Fruit fly (Drosophila melanogaster) whole organism, prepupa: Measurements from ENCODE around the gene VGlut.
A peak's percentile ranks its signal among the peaks of the same experiment; 100 is the strongest.

Source experiments
- Blimp-1 ChIP-seq: fragments of 200-800 bp; sonication (Bioruptor generic); optimal IDR thresholded peaks from 3 replicates; lab custom pipeline; 2017; ENCODE audit warnings: missing biosample characterization, missing genetic modification characterization, mild to moderate bottlenecking, moderate library complexity, missing genetic modification reagents
- CG10631 ChIP-seq: fragments of 200-800 bp; sonication (Bioruptor generic); optimal IDR thresholded peaks from 2 replicates; lab custom pipeline; 2016; ENCODE audit warnings: missing biosample characterization, missing genetic modification characterization
- CG11294 ChIP-seq: fragments of 200-800 bp; sonication (Bioruptor generic); IDR thresholded peaks from 2 replicates; pipeline ENCODE4 v1.3.6; 2022; ENCODE audit warnings: missing biosample characterization, missing genetic modification characterization
- CG11762 ChIP-seq: fragments of 200-800 bp; sonication (Bioruptor generic); optimal IDR thresholded peaks from 3 replicates; lab custom pipeline; 2016; ENCODE audit warnings: missing biosample characterization, missing genetic modification characterization; ENCODE audit not compliant: insufficient read depth
- CG11902 ChIP-seq: fragments of 200-800 bp; sonication (Bioruptor generic); optimal IDR thresholded peaks from 3 replicates; lab custom pipeline; 2016; ENCODE audit warnings: missing biosample characterization, missing genetic modification characterization
- CG1621 ChIP-seq: fragments of 200-800 bp; sonication (Bioruptor generic); optimal IDR thresholded peaks from 3 replicates; lab custom pipeline; 2018; ENCODE audit warnings: missing biosample characterization, mild to moderate bottlenecking, missing genetic modification characterization
- CG32006 ChIP-seq: fragments of 200-800 bp; sonication (Bioruptor generic); optimal IDR thresholded peaks from 3 replicates; lab custom pipeline; 2017; ENCODE audit warnings: missing biosample characterization, mild to moderate bottlenecking, missing genetic modification characterization
- CG3919 ChIP-seq: fragments of 200-800 bp; sonication (Bioruptor generic); optimal IDR thresholded peaks from 3 replicates; lab custom pipeline; 2016; ENCODE audit warnings: missing biosample characterization, missing genetic modification characterization
- CG4318 ChIP-seq: fragments of 200-800 bp; sonication (Bioruptor generic); optimal IDR thresholded peaks from 3 replicates; lab custom pipeline; 2017; ENCODE audit warnings: missing biosample characterization, mild to moderate bottlenecking, missing genetic modification characterization
- CG6163 ChIP-seq: fragments of 200-800 bp; sonication (Bioruptor generic); IDR thresholded peaks from 3 replicates; pipeline ENCODE4 v1.3.6; 2022; ENCODE audit warnings: missing biosample characterization, missing genetic modification characterization
- CG6276 ChIP-seq: fragments of 200-800 bp; sonication (Bioruptor generic); optimal IDR thresholded peaks from 2 replicates; lab custom pipeline; 2017; ENCODE audit warnings: missing biosample characterization, mild to moderate bottlenecking, missing genetic modification characterization
- CG6792 ChIP-seq: fragments of 200-800 bp; sonication (Bioruptor generic); optimal IDR thresholded peaks from 3 replicates; lab custom pipeline; 2016; ENCODE audit warnings: missing biosample characterization, missing genetic modification characterization
- CG6854 ChIP-seq: fragments of 200-800 bp; sonication (Bioruptor generic); optimal IDR thresholded peaks from 2 replicates; lab custom pipeline; 2017; ENCODE audit warnings: missing biosample characterization, mild to moderate bottlenecking, missing genetic modification characterization
- CG7368 ChIP-seq: fragments of 200-800 bp; sonication (Bioruptor generic); optimal IDR thresholded peaks from 3 replicates; lab custom pipeline; 2016; ENCODE audit warnings: missing biosample characterization, missing genetic modification characterization
- CG8119 ChIP-seq: fragments of 200-800 bp; sonication (Bioruptor generic); IDR thresholded peaks from 3 replicates; pipeline ENCODE4 v1.3.6; 2022; ENCODE audit warnings: missing biosample characterization, missing genetic modification characterization
- CG8319 ChIP-seq: fragments of 200-800 bp; sonication (Bioruptor generic); optimal IDR thresholded peaks from 3 replicates; lab custom pipeline; 2016; ENCODE audit warnings: missing biosample characterization, missing genetic modification characterization
- CG9139 ChIP-seq: fragments of 200-800 bp; sonication (Bioruptor generic); optimal IDR thresholded peaks from 3 replicates; lab custom pipeline; 2017; ENCODE audit warnings: missing biosample characterization, mild to moderate bottlenecking, missing genetic modification characterization
- Eip75B ChIP-seq: fragments of 200-800 bp; sonication (Bioruptor generic); optimal IDR thresholded peaks from 3 replicates; lab custom pipeline; 2016; ENCODE audit warnings: missing biosample characterization, missing genetic modification characterization
- Eip78C ChIP-seq: fragments of 200-800 bp; sonication (Bioruptor generic); peaks from one replicate; lab custom pipeline; 2016; ENCODE audit warnings: missing biosample characterization, missing genetic modification characterization
- Ets21C ChIP-seq: fragments of 200-800 bp; sonication (Bioruptor generic); optimal IDR thresholded peaks from 3 replicates; lab custom pipeline; 2016; ENCODE audit warnings: missing biosample characterization, missing genetic modification characterization
- Ets96B ChIP-seq: fragments of 200-800 bp; optimal IDR thresholded peaks from 2 replicates; lab custom pipeline; 2019; ENCODE audit warnings: missing biosample characterization, mild to moderate bottlenecking, missing genetic modification characterization, moderate library complexity
- Gug ChIP-seq: fragments of 200-800 bp; sonication (Bioruptor generic); IDR thresholded peaks from 2 replicates; pipeline ENCODE4 v1.3.6; 2022; ENCODE audit warnings: missing biosample characterization, missing genetic modification characterization
- Hr38 ChIP-seq: sonication (Bioruptor generic); optimal IDR thresholded peaks from 2 replicates; lab custom pipeline; 2016; ENCODE audit warnings: missing biosample characterization, missing genetic modification characterization
- Hr39 ChIP-seq: fragments of 200-800 bp; sonication (Bioruptor generic); optimal IDR thresholded peaks from 2 replicates; lab custom pipeline; 2016; ENCODE audit warnings: missing biosample characterization, missing genetic modification characterization
- Hr4 ChIP-seq: fragments of 200-800 bp; sonication (Bioruptor generic); optimal IDR thresholded peaks from 3 replicates; lab custom pipeline; 2016; ENCODE audit warnings: missing biosample characterization, missing genetic modification characterization
- Lpt ChIP-seq: fragments of 200-800 bp; sonication (Bioruptor generic); optimal IDR thresholded peaks from 3 replicates; lab custom pipeline; 2016; ENCODE audit warnings: missing biosample characterization, missing genetic modification characterization
- Met ChIP-seq: fragments of 200-800 bp; sonication (Bioruptor generic); optimal IDR thresholded peaks from 3 replicates; lab custom pipeline; 2016; ENCODE audit warnings: missing biosample characterization, missing genetic modification characterization
- Smox ChIP-seq: fragments of 200-800 bp; sonication (Bioruptor generic); optimal IDR thresholded peaks from 3 replicates; lab custom pipeline; 2016; ENCODE audit warnings: missing biosample characterization, missing genetic modification characterization
- Sox102F ChIP-seq: fragments of 200-800 bp; sonication (Bioruptor generic); optimal IDR thresholded peaks from 2 replicates; lab custom pipeline; 2016; ENCODE audit warnings: missing biosample characterization, mild to moderate bottlenecking, missing genetic modification characterization
- Sox14 ChIP-seq: fragments of 200-800 bp; sonication (Bioruptor generic); optimal IDR thresholded peaks from 3 replicates; lab custom pipeline; 2016; ENCODE audit warnings: missing biosample characterization, missing genetic modification characterization
- Sox15 ChIP-seq: fragments of 200-800 bp; sonication (Bioruptor generic); optimal IDR thresholded peaks from 3 replicates; lab custom pipeline; 2016; ENCODE audit warnings: missing biosample characterization, missing genetic modification characterization
- achi ChIP-seq: fragments of 200-800 bp; sonication (Bioruptor generic); optimal IDR thresholded peaks from 3 replicates; lab custom pipeline; 2016; ENCODE audit warnings: missing biosample characterization, missing genetic modification characterization
- acj6 ChIP-seq: fragments of 200-800 bp; sonication (Bioruptor generic); optimal IDR thresholded peaks from 3 replicates; lab custom pipeline; 2016; ENCODE audit warnings: missing biosample characterization, missing genetic modification characterization
- dac ChIP-seq: fragments of 200-800 bp; sonication (Bioruptor generic); optimal IDR thresholded peaks from 2 replicates; lab custom pipeline; 2017; ENCODE audit warnings: missing biosample characterization, mild to moderate bottlenecking, missing genetic modification characterization
- dsx ChIP-seq: fragments of 200-800 bp; optimal IDR thresholded peaks from 3 replicates; lab custom pipeline; 2019; ENCODE audit warnings: missing biosample characterization, mild to moderate bottlenecking, missing genetic modification characterization, moderate library complexity; ENCODE audit not compliant: poor library complexity, severe bottlenecking
- eg ChIP-seq: fragments of 200-800 bp; sonication (Bioruptor generic); IDR thresholded peaks from 3 replicates; pipeline ENCODE4 v1.3.6; 2022; ENCODE audit warnings: missing biosample characterization, missing genetic modification characterization
- fd85E ChIP-seq: fragments of 200-800 bp; sonication (Bioruptor generic); optimal IDR thresholded peaks from 3 replicates; lab custom pipeline; 2016; ENCODE audit warnings: missing biosample characterization, missing genetic modification characterization
- fkh ChIP-seq: fragments of 200-800 bp; sonication (Bioruptor generic); optimal IDR thresholded peaks from 3 replicates; lab custom pipeline; 2017; ENCODE audit warnings: missing biosample characterization, mild to moderate bottlenecking, missing genetic modification characterization, moderate library complexity
- lz ChIP-seq: fragments of 200-800 bp; sonication (Bioruptor generic); optimal IDR thresholded peaks from 3 replicates; lab custom pipeline; 2016; ENCODE audit warnings: missing biosample characterization, missing genetic modification characterization
- net ChIP-seq: fragments of 200-800 bp; sonication (Bioruptor generic); optimal IDR thresholded peaks from 3 replicates; lab custom pipeline; 2016; ENCODE audit warnings: missing biosample characterization, missing genetic modification characterization
- pdm3 ChIP-seq: fragments of 200-800 bp; sonication (Bioruptor generic); optimal IDR thresholded peaks from 3 replicates; lab custom pipeline; 2016; ENCODE audit warnings: missing biosample characterization, missing genetic modification characterization
- spab ChIP-seq: fragments of 200-800 bp; sonication (Bioruptor generic); optimal IDR thresholded peaks from 2 replicates; lab custom pipeline; 2017; ENCODE audit warnings: missing biosample characterization, mild to moderate bottlenecking, missing genetic modification characterization, missing genetic modification reagents
- svp ChIP-seq: fragments of 200-800 bp; sonication (Bioruptor generic); peaks from one replicate; lab custom pipeline; 2016; ENCODE audit warnings: missing biosample characterization, missing genetic modification characterization
- vri ChIP-seq: fragments of 200-800 bp; sonication (Bioruptor generic); optimal IDR thresholded peaks from 3 replicates; lab custom pipeline; 2016; ENCODE audit warnings: missing biosample characterization, mild to moderate bottlenecking, missing genetic modification characterization

Gene VGlut

DNA sequence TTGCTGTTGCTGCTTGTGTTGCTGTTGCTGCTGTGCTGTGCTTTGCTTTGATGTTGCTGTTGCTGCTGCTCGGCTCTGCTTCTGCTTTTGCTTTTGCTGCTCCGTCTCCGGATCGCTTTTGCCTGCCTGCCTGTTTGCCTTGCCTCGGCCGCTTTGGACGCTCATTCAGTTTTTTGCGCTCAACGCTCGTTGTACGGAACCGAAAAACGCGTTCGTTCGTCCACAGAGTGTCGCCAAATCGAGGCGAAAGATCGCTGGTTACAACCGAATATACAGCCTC is 28.1 kb downstream of the VGlut start, which contains the start of gene dpp:
dpp (plus strand) TSS at position 164 of the 280 bp plus-strand sequence.
- no peak for TF ChIP-seq Hr4 (GFP tag; lab: Kevin White, UChicago)
- TF ChIP-seq Eip78C (GFP tag; lab: Kevin White, UChicago) = no peak
- no peak for TF ChIP-seq acj6 (GFP tag; lab: Kevin White, UChicago)
- no peak for TF ChIP-seq net (GFP tag; lab: Kevin White, UChicago)
- no peak for TF ChIP-seq CG8119 (GFP tag; lab: Robert Waterston, UW)
- TF ChIP-seq CG11762 (GFP tag; lab: Kevin White, UChicago) = no peak
- TF ChIP-seq Hr39 = no peak
- TF ChIP-seq Hr38 (GFP tag; lab: Kevin White, UChicago) = no peak
- TF ChIP-seq Sox15 (GFP tag; lab: Kevin White, UChicago) = no peak
- no peak for TF ChIP-seq dsx (GFP tag; lab: Kevin White, UChicago)
- TF ChIP-seq CG3919 (GFP tag; lab: Kevin White, UChicago) = peak; percentile 36
- TF ChIP-seq CG4318 (GFP tag; lab: Kevin White, UChicago) = no peak
- TF ChIP-seq CG6163 (GFP tag; lab: Robert Waterston, UW) = 0 out of 3 replicates have a peak, but pooled peaks have one; percentile 25
- TF ChIP-seq CG6276 (GFP tag; lab: Kevin White, UChicago) = no peak
- TF ChIP-seq Smox = no peak
- no peak for TF ChIP-seq pdm3 (GFP tag; lab: Kevin White, UChicago)
- no peak for TF ChIP-seq CG32006
- no peak for TF ChIP-seq Sox102F (GFP tag; lab: Kevin White, UChicago)
- no peak for TF ChIP-seq Eip75B (GFP tag; lab: Kevin White, UChicago)
- no peak for TF ChIP-seq spab (GFP tag; lab: Kevin White, UChicago)
- no peak for TF ChIP-seq Blimp-1 (GFP tag; lab: Kevin White, UChicago)
- TF ChIP-seq CG9139 (GFP tag; lab: Kevin White, UChicago) = no peak
- TF ChIP-seq CG11294 (GFP tag; lab: Robert Waterston, UW) = no peak
- no peak for TF ChIP-seq vri (GFP tag; lab: Kevin White, UChicago)
- TF ChIP-seq svp = peak; percentile 32
- TF ChIP-seq fkh = no peak
- no peak for TF ChIP-seq CG6854 (GFP tag; lab: Kevin White, UChicago)

DNA sequence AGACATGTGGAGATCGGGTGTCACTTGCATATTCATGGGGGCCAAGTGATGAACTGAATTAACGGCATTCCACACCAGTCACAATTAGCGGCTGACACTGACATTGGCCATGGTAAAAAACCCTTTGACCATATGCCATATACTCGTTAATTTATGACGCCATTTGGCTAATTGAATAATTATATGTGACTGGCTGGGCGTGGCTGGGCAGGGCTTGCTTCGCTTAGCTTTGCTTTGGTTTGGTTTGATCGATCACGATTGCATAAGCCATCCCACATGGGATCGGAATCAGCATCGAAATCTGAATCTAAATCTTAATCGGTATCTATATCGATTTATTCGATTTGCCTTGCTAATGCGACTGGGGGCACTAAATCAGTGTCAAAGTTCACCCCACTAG is 29.5 kb downstream of the VGlut start:
- no peak for TF ChIP-seq Sox102F (GFP tag; lab: Kevin White, UChicago)

DNA sequence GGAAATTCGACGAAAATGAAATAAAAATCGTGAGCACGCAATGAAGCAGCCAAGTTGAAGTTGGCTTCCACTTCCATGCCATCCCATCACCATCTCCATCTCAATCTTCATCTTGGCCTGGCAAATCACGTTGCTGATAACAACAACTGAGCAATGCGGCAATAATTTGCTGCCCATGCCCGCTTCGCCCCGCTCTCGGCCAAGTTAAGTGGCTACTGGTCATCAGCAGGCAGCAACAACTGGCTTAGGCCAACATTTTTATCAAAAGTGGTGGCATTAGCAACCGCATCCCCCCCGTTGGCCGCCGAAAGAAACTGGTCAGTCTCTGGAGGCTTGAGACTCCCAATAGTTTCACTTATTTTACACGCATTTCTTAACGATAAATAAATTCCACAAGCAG is 30.2 kb downstream of the VGlut start:
- TF ChIP-seq CG11762 (GFP tag; lab: Kevin White, UChicago) (no peak), fd85E (GFP tag; lab: Kevin White, UChicago) (no peak), pdm3 (GFP tag; lab: Kevin White, UChicago) (no peak), net (GFP tag; lab: Kevin White, UChicago) (no peak), vri (GFP tag; lab: Kevin White, UChicago) (no peak), CG11902 (GFP tag; lab: Kevin White, UChicago) (no peak), Gug (GFP tag; lab: Robert Waterston, UW) (no peak), Ets96B (tag; lab: Kevin White, UChicago) (no peak), CG6163 (GFP tag; lab: Robert Waterston, UW) (no peak), CG1621 (no peak), Sox14 (no peak)

DNA sequence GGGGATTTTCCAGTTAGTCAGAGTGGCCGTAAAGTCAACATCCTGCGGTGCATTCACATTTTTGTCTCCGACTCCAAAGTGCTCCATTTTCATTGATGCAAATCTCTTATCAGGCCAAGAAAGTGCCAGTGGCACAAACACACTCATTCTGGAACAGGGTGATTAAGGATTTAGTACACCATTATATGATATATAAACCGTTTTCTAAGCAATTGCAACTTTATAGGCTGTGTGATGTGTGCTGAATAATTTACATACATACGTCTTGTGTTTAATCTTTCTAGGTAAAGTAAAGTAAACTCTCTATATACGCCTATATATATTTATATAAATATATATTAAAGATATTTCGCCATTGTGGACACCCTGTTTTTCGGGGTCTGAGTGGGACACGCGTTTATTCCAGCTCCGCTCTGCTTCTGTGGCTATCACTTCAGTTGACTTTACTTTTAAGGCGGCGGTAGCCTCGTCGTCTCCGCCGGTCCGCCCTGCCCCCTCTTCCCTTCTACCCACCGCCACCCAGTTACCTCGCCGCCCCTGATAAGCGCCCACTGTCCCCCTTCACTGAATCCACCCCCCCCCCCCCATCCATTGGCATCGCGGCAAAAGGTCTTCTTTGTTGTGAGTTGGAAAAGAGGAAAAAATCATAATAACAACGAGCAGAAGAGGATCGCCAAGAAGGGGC is 32.9 kb downstream of the VGlut start:
- TF ChIP-seq eg (GFP tag; lab: Robert Waterston, UW) = peak; percentile 73
- TF ChIP-seq Ets21C (GFP tag; lab: Kevin White, UChicago) = no peak
- TF ChIP-seq Met (GFP tag; lab: Kevin White, UChicago) = no peak
- TF ChIP-seq pdm3 (GFP tag; lab: Kevin White, UChicago) = peak; percentile 48
- TF ChIP-seq dac (GFP tag; lab: Kevin White, UChicago) = peak; percentile 25
- TF ChIP-seq CG10631 (GFP tag; lab: Kevin White, UChicago) = peak; percentile 76
- peak; percentile 29 for TF ChIP-seq CG6792
- TF ChIP-seq CG8119 (GFP tag; lab: Robert Waterston, UW) = peak; percentile 80
- TF ChIP-seq Eip78C (GFP tag; lab: Kevin White, UChicago) = peak; percentile 75
- TF ChIP-seq CG32006 = peak; percentile 59
- TF ChIP-seq CG8319 (GFP tag; lab: Kevin White, UChicago) = peak; percentile 43
- peak; percentile 62; the same call in 2 of the 3 replicates for TF ChIP-seq CG6163 (GFP tag; lab: Robert Waterston, UW)
- TF ChIP-seq CG1621 = peak; percentile 49
- peak; percentile 41 for TF ChIP-seq Hr4 (GFP tag; lab: Kevin White, UChicago)
- no peak for TF ChIP-seq fkh
- TF ChIP-seq Lpt (GFP tag; lab: Kevin White, UChicago) = no peak
- peak; percentile 80 for TF ChIP-seq Ets96B (tag; lab: Kevin White, UChicago)
- TF ChIP-seq Eip75B (GFP tag; lab: Kevin White, UChicago) = peak; percentile 9
- TF ChIP-seq CG7368 (GFP tag; lab: Kevin White, UChicago) = peak; percentile 20
- peak; percentile 64 for TF ChIP-seq CG11762 (GFP tag; lab: Kevin White, UChicago)
- TF ChIP-seq net (GFP tag; lab: Kevin White, UChicago) = peak; percentile 57
- no peak for TF ChIP-seq lz
- TF ChIP-seq achi = peak; percentile 68
- no peak for TF ChIP-seq CG4318 (GFP tag; lab: Kevin White, UChicago)
